Worm (Caenorhabditis elegans): Measurements from ENCODE around the gene npp-26.

The npp-26 gene

DNA sequence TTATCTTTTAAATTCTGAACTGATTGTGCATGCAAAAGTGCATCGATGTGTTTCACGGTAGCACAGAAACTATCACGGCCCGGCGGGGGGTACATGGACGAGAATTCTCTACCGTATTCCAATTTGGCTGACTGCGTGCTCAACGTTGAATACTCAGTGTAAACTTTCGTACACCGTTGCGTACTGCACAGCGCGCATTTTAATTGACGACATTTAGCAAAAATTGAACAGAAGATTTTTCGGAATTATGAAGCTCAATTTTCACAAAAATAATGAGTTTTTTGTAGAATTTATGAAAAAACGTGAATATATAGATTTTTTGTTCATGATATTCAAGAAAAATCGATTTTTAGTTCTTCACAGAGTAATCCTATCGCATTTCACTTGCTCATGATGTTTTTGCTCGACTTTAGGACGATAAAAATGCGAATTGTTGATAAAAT is 39.0 kb upstream of the npp-26 start (continued):
- peak; percentile 53 for TF ChIP-seq elt-2 (tag; optimal IDR thresholded peaks at IDR 0.05)
- peak; percentile 16 for TF ChIP-seq fkh-10 (GFP tag; optimal IDR thresholded peaks at IDR 0.05)
- TF ChIP-seq unc-86 (tag; optimal IDR thresholded peaks at IDR 0.05): peak; percentile 79
- TF ChIP-seq mab-9 (GFP tag; IDR thresholded peaks at IDR 0.05): peak; percentile 100
- peak; percentile 87 for TF ChIP-seq pax-3 (tag; optimal IDR thresholded peaks at IDR 0.05)
- peak; percentile 78 for TF ChIP-seq lir-3 (tag; optimal IDR thresholded peaks at IDR 0.05; ENCODE audit: poor library complexity)
- peak; percentile 20 for TF ChIP-seq C34B4.2 (tag; optimal IDR thresholded peaks at IDR 0.05)
- TF ChIP-seq nhr-85 (tag): peak; percentile 93
- peak; percentile 99 for TF ChIP-seq ceh-88 (GFP tag; IDR thresholded peaks at IDR 0.05)
- peak; percentile 68 for TF ChIP-seq fkh-4 (tag; optimal IDR thresholded peaks at IDR 0.05; ENCODE audit: borderline replicate concordance)
- TF ChIP-seq nhr-20 (tag; optimal IDR thresholded peaks at IDR 0.05): peak; percentile 83
- peak; percentile 90 for TF ChIP-seq nhr-90 (tag; optimal IDR thresholded peaks at IDR 0.05; ENCODE audit: poor library complexity)
- TF ChIP-seq zip-4 (GFP tag; optimal IDR thresholded peaks at IDR 0.05): peak; percentile 63
- peak; percentile 95 to 96 for TF ChIP-seq lsy-2 (tag; optimal IDR thresholded peaks at IDR 0.05)
- peak; percentile 24 for TF ChIP-seq lin-39 (tag; optimal IDR thresholded peaks at IDR 0.05)
- peak; percentile 53 for TF ChIP-seq nhr-77 (tag; optimal IDR thresholded peaks at IDR 0.05)
- peak; percentile 64 for TF ChIP-seq efl-3 (GFP tag; optimal IDR thresholded peaks at IDR 0.05)
- peak; percentile 49 for TF ChIP-seq lin-15B (tag; optimal IDR thresholded peaks at IDR 0.05)
- TF ChIP-seq ceh-8 (GFP tag; optimal IDR thresholded peaks at IDR 0.05): peak; percentile 68
- peak in 1 of 6 experiments; percentile 14 for TF ChIP-seq elt-3 (tag; optimal IDR thresholded peaks at IDR 0.05)
- TF ChIP-seq irx-1 (tag; optimal IDR thresholded peaks at IDR 0.05): peak; percentile 84
- TF ChIP-seq sox-4 (tag; optimal IDR thresholded peaks at IDR 0.05): peak; percentile 81
- TF ChIP-seq nhr-71 (tag; optimal IDR thresholded peaks at IDR 0.05): peak; percentile 94
- TF ChIP-seq dpl-1 (GFP tag; optimal IDR thresholded peaks at IDR 0.05): peak; percentile 47 to 58 (median 50)
- peak; percentile 76 for TF ChIP-seq fkh-8 (tag; optimal IDR thresholded peaks at IDR 0.05)
- peak; percentile 89 for TF ChIP-seq dsc-1 (tag; optimal IDR thresholded peaks at IDR 0.05)
- peak; percentile 47 for TF ChIP-seq rnt-1 (tag; optimal IDR thresholded peaks at IDR 0.05)
- TF ChIP-seq lin-13 (GFP tag; optimal IDR thresholded peaks at IDR 0.05): peak; percentile 1
- TF ChIP-seq efl-1 (optimal IDR thresholded peaks at IDR 0.05): peak; percentile 69 to 76
- peak; percentile 50 to 95 for TF ChIP-seq efl-1 (GFP tag; optimal IDR thresholded peaks at IDR 0.05 in 1 of 2)

DNA sequence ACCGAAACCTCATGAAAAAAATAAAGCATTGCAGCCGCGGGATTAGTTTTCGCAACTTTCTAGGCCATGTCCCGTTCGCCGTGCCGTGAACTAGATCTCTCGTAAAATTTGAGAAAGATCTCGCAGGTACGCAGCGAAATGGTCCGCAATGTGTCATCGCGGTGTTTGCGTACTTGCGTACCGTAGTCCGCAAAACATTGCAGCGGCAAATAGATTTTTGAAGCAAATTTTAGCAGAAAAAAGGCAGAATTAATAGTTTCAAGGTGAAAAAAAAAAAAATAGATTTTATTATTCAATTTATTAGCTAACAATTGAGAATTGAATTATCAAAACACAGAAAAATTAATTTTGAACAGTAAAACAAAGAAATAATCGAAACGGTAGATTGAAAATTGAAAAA is 36.6 kb upstream of the npp-26 start:
- TF ChIP-seq elt-3 (tag; optimal IDR thresholded peaks at IDR 0.05): peak in 1 of 6 experiments; percentile 61
- peak; percentile 99 for TF ChIP-seq unc-98 (GFP tag; IDR thresholded peaks at IDR 0.05)
- TF ChIP-seq F16B12.6 (tag; optimal IDR thresholded peaks at IDR 0.05): peak; percentile 74
- peak; percentile 91 for TF ChIP-seq fkh-8 (tag; optimal IDR thresholded peaks at IDR 0.05)
- peak; percentile 7 for TF ChIP-seq ztf-4 (tag; optimal IDR thresholded peaks at IDR 0.05)
- peak; percentile 3 for TF ChIP-seq blmp-1 (tag; optimal IDR thresholded peaks at IDR 0.05)
- peak; percentile 58 to 73 (median 73) for TF ChIP-seq dpl-1 (GFP tag; optimal IDR thresholded peaks at IDR 0.05)
- TF ChIP-seq sox-4 (tag; optimal IDR thresholded peaks at IDR 0.05): peak; percentile 82
- TF ChIP-seq dsc-1 (tag; optimal IDR thresholded peaks at IDR 0.05): peak; percentile 93
- TF ChIP-seq snu-23 (GFP tag; optimal IDR thresholded peaks at IDR 0.05): peak; percentile 89
- peak; percentile 98 for TF ChIP-seq mab-9 (GFP tag; IDR thresholded peaks at IDR 0.05)
- peak; percentile 8 for TF ChIP-seq fos-1 (tag; optimal IDR thresholded peaks at IDR 0.05)
- TF ChIP-seq nhr-11 (tag; optimal IDR thresholded peaks at IDR 0.05): peak; percentile 28
- peak; percentile 90 for TF ChIP-seq swsn-7 (tag; optimal IDR thresholded peaks at IDR 0.05)
- TF ChIP-seq unc-86 (tag; optimal IDR thresholded peaks at IDR 0.05): peak; percentile 89
- TF ChIP-seq ceh-88 (GFP tag; IDR thresholded peaks at IDR 0.05): peak; percentile 100
- TF ChIP-seq nhr-19 (GFP tag; conservative IDR thresholded peaks at IDR 0.05): peak; percentile 100
- TF ChIP-seq nhr-71 (tag; optimal IDR thresholded peaks at IDR 0.05): peak; percentile 97
- TF ChIP-seq nhr-20 (tag; optimal IDR thresholded peaks at IDR 0.05): peak; percentile 93
- peak; percentile 9 for TF ChIP-seq skn-1 (tag; optimal IDR thresholded peaks at IDR 0.05)
- peak; percentile 89 for TF ChIP-seq pax-3 (tag; optimal IDR thresholded peaks at IDR 0.05)
- TF ChIP-seq zip-4 (GFP tag; optimal IDR thresholded peaks at IDR 0.05): peak; percentile 56
- peak; percentile 82 for TF ChIP-seq ceh-8 (GFP tag; optimal IDR thresholded peaks at IDR 0.05)
- peak; percentile 4 for TF ChIP-seq fkh-10 (GFP tag; optimal IDR thresholded peaks at IDR 0.05)
- TF ChIP-seq nhr-77 (tag; optimal IDR thresholded peaks at IDR 0.05): peak; percentile 68
- peak; percentile 9 to 67 for TF ChIP-seq lin-35 (GFP tag; optimal IDR thresholded peaks at IDR 0.05)
- TF ChIP-seq ceh-82 (tag; optimal IDR thresholded peaks at IDR 0.05): peak; percentile 36 to 44 (median 40)
- peak; percentile 39 for TF ChIP-seq lin-13 (GFP tag; optimal IDR thresholded peaks at IDR 0.05)
- TF ChIP-seq xbp-1 (tag; optimal IDR thresholded peaks at IDR 0.05): peak; percentile 89
- peak; percentile 32 for TF ChIP-seq vab-15 (tag; optimal IDR thresholded peaks at IDR 0.05)
- peak; percentile 75; the same call in 1 of the 2 replicates for TF ChIP-seq ets-5 (GFP tag; IDR thresholded peaks at IDR 0.05)
- peak; percentile 85 for TF ChIP-seq irx-1 (tag; optimal IDR thresholded peaks at IDR 0.05)
- TF ChIP-seq lir-3 (tag; optimal IDR thresholded peaks at IDR 0.05; ENCODE audit: poor library complexity): peak; percentile 84
- peak; percentile 97 to 98 for TF ChIP-seq lsy-2 (tag; optimal IDR thresholded peaks at IDR 0.05)
- peak; percentile 94 for TF ChIP-seq nhr-90 (tag; optimal IDR thresholded peaks at IDR 0.05; ENCODE audit: poor library complexity)
- peak in 1 of 2 experiments; percentile 75 for TF ChIP-seq ztf-11 (tag; optimal IDR thresholded peaks at IDR 0.05)
- TF ChIP-seq egl-13 (tag; optimal IDR thresholded peaks at IDR 0.05): peak; percentile 84
